Worm (Caenorhabditis elegans) whole organism, L4 larva: ENCODE results near the gene C01G10.9.

Experiments
- R02D3.7 ChIP-seq: fragments of 150-350 bp; sonication (generic microtip); optimal IDR thresholded peaks from 3 replicates; lab custom pipeline; 2014; ENCODE audit warnings: missing biosample characterization, missing genetic modification characterization
- ceh-82 ChIP-seq: sonication (generic microtip); optimal IDR thresholded peaks from 2 replicates; lab custom pipeline; 2017; ENCODE audit warnings: missing biosample characterization, missing genetic modification characterization
- dve-1 ChIP-seq: sonication (generic microtip); optimal IDR thresholded peaks from 2 replicates; lab custom pipeline; 2017; ENCODE audit warnings: antibody characterized with exemption, mild to moderate bottlenecking, missing genetic modification characterization, missing compliant biosample characterization; ENCODE audit not compliant: insufficient read depth
- fkh-10 ChIP-seq: fragments of 150-350 bp; optimal IDR thresholded peaks from 2 replicates; lab custom pipeline; 2014; ENCODE audit warnings: missing biosample characterization, missing genetic modification reagents, missing genetic modification characterization
- mdl-1 ChIP-seq, 2 experiments: fragments of 150-350 bp in 1 of 2; sonication (generic microtip) in 1 of 2; optimal IDR thresholded peaks; 2 replicates each; lab custom pipeline; 2014 to 2017; ENCODE audit warnings: missing biosample characterization in 2 of 2, missing genetic modification characterization in 2 of 2
- nhr-11 ChIP-seq: fragments of 150-350 bp; optimal IDR thresholded peaks from 2 replicates; lab custom pipeline; 2014; ENCODE audit warnings: missing biosample characterization, missing genetic modification characterization
- nhr-25 ChIP-seq: sonication (generic microtip); optimal IDR thresholded peaks from 2 replicates; lab custom pipeline; 2017; ENCODE audit warnings: missing genetic modification characterization, mild to moderate bottlenecking, missing compliant biosample characterization, antibody characterized with exemption, moderate library complexity, borderline replicate concordance; ENCODE audit not compliant: insufficient read depth
- nhr-77 ChIP-seq: fragments of 150-350 bp; optimal IDR thresholded peaks from 2 replicates; lab custom pipeline; 2014; ENCODE audit warnings: missing biosample characterization, missing genetic modification characterization
- snpc-4 ChIP-seq: fragments of 150-350 bp; optimal IDR thresholded peaks from 2 replicates; lab custom pipeline; 2014; ENCODE audit warnings: missing biosample characterization, missing genetic modification characterization
- unc-39 ChIP-seq: sonication (generic microtip); optimal IDR thresholded peaks from 2 replicates; lab custom pipeline; 2017; ENCODE audit warnings: missing biosample characterization, missing genetic modification characterization
- unc-62 ChIP-seq, 3 experiments: fragments of 150-350 bp in 1 of 3; sonication (generic microtip); optimal IDR thresholded peaks in 2 of 3; peaks in 1 of 3; 1 replicate in 1 of 3; 2 replicates in 2 of 3; lab custom pipeline; 2014 to 2017; ENCODE audit warnings: missing biosample characterization in 3 of 3, missing genetic modification characterization in 3 of 3, missing genetic modification reagents in 3 of 3, missing genotype in 1 of 3
- ztf-11 ChIP-seq: fragments of 150-350 bp; optimal IDR thresholded peaks from 2 replicates; lab custom pipeline; 2014; ENCODE audit warnings: missing biosample characterization, missing genetic modification characterization

- TF ChIP-seq nhr-11 (tag; lab: Kevin White, UChicago) (no peak), mdl-1 (tag; optimal IDR thresholded peaks at IDR 0.05; lab: Kevin White, UChicago) (no peak), unc-62 (GFP tag; optimal IDR thresholded peaks at IDR 0.05 in 1 of 2; lab: Kevin White, UChicago) (peak in 1 of 2 experiments; percentile 47), unc-62 (tag; optimal IDR thresholded peaks at IDR 0.05; lab: Kevin White, UChicago) (no peak), ceh-82 (tag; lab: Kevin White, UChicago) (no peak), unc-39 (tag; lab: Kevin White, UChicago) (no peak), ztf-11 (tag; lab: Kevin White, UChicago) (no peak), dve-1 (tag; lab: Kevin White, UChicago) (no peak), nhr-25 (tag; lab: Kevin White, UChicago) (no peak), R02D3.7 (tag; lab: Kevin White, UChicago) (no peak), nhr-77 (no peak), snpc-4 (no peak), fkh-10 (no peak)
These were observed 16.4 kb upstream of the C01G10.9 start, which contains the start of gene otub-1 for ce11 chrV:15065837-15066348.
